Fruit fly (Drosophila melanogaster): ENCODE data around the gene Rrp40.

The Rrp40 gene

dm6 chr2L:1715699-1716333, 12.7 kb upstream of the Rrp40 start, which contains the start of gene frtz (continued):
- TF ChIP-seq CG8388 (GFP tag; optimal IDR thresholded peaks at IDR 0.05) (no peak), CG10209 (GFP tag; optimal IDR thresholded peaks at IDR 0.05) (no peak), ci (GFP tag; IDR thresholded peaks at IDR 0.05) (peak; percentile 41; the same call in 2 of the 3 replicates), CG10565 (GFP tag; optimal IDR thresholded peaks at IDR 0.05) (no peak), BEAF-32 (GFP tag; optimal IDR thresholded peaks at IDR 0.05) (peak; percentile 92), HLH4C (GFP tag; IDR thresholded peaks at IDR 0.05; ENCODE audit: partially characterized antibody) (peak; percentile 63), CG12744 (GFP tag; optimal IDR thresholded peaks at IDR 0.05) (no peak), Dip3 (GFP tag; optimal IDR thresholded peaks at IDR 0.05) (peak; percentile 33), CG10366 (GFP tag; IDR thresholded peaks at IDR 0.05) (no peak), seq (GFP tag; IDR thresholded peaks at IDR 0.05) (no peak), crc (GFP tag; optimal IDR thresholded peaks at IDR 0.05) (no peak), CG14667 (GFP tag; IDR thresholded peaks at IDR 0.05) (no peak), CG4424 (GFP tag; optimal IDR thresholded peaks at IDR 0.05) (no peak), chinmo (GFP tag; IDR thresholded peaks at IDR 0.05; ENCODE audit: partially characterized antibody) (0 out of 4 replicates have a peak, but pooled peaks have one; percentile 42), CG17186 (GFP tag; optimal IDR thresholded peaks at IDR 0.05) (peak; percentile 3), schlank (tag; optimal IDR thresholded peaks at IDR 0.05) (no peak), dati (GFP tag; IDR thresholded peaks at IDR 0.05) (no peak), CG12659 (GFP tag; optimal IDR thresholded peaks at IDR 0.05) (peak; percentile 43), CG33213 (GFP tag; optimal IDR thresholded peaks at IDR 0.05) (peak; percentile 21), CG9437 (GFP tag; optimal IDR thresholded peaks at IDR 0.05) (peak; percentile 100), br (optimal IDR thresholded peaks at IDR 0.05) (no peak), slp2 (GFP tag; optimal IDR thresholded peaks at IDR 0.05) (no peak), sd (tag; optimal IDR thresholded peaks at IDR 0.05) (peak; percentile 87), CG13287 (GFP tag; IDR thresholded peaks at IDR 0.05; ENCODE audit: partially characterized antibody) (peak; percentile 89), amos (GFP tag; IDR thresholded peaks at IDR 0.05; ENCODE audit: partially characterized antibody) (peak; percentile 91; the same call in 1 of the 2 replicates), hbn (GFP tag; IDR thresholded peaks at IDR 0.05; ENCODE audit: partially characterized antibody) (peak; percentile 70), CG31224 (GFP tag; IDR thresholded peaks at IDR 0.05) (no peak), NFAT (GFP tag; IDR thresholded peaks at IDR 0.05) (no peak), ham (GFP tag; IDR thresholded peaks at IDR 0.05) (no peak), BtbVII (GFP tag; optimal IDR thresholded peaks at IDR 0.05) (no peak), Antp (GFP tag; optimal IDR thresholded peaks at IDR 0.05) (no peak), CG11456 (GFP tag; IDR thresholded peaks at IDR 0.05) (no peak), Rfx (GFP tag; IDR thresholded peaks at IDR 0.05) (peak; percentile 54; the same call in 1 of the 2 replicates), Ets97D (GFP tag; optimal IDR thresholded peaks at IDR 0.05) (peak; percentile 46), CG17612 (GFP tag; IDR thresholded peaks at IDR 0.05) (no peak), nerfin-2 (GFP tag; IDR thresholded peaks at IDR 0.05; ENCODE audit: partially characterized antibody) (peak; percentile 49), CG2116 (GFP tag; optimal IDR thresholded peaks at IDR 0.05) (peak; percentile 1), CG12071 (GFP tag; optimal IDR thresholded peaks at IDR 0.05) (no peak), ash1 (GFP tag; optimal IDR thresholded peaks at IDR 0.05) (no peak), CG6683 (GFP tag; optimal IDR thresholded peaks at IDR 0.05) (no peak), CG2202 (tag; optimal IDR thresholded peaks at IDR 0.05) (no peak), Scr (GFP tag; IDR thresholded peaks at IDR 0.05; ENCODE audit: partially characterized antibody) (peak; percentile 78), CG1792 (GFP tag; optimal IDR thresholded peaks at IDR 0.05) (no peak), CG17802 (tag; optimal IDR thresholded peaks at IDR 0.05) (no peak), hb (GFP tag; IDR thresholded peaks at IDR 0.05; ENCODE audit: partially characterized antibody) (peak; percentile 66), CG31365 (tag; optimal IDR thresholded peaks at IDR 0.05) (no peak), Dek (tag; optimal IDR thresholded peaks at IDR 0.05) (peak; percentile 33), Hr39 (optimal IDR thresholded peaks at IDR 0.05) (no peak), lmd (GFP tag; IDR thresholded peaks at IDR 0.05) (no peak), cato (GFP tag; optimal IDR thresholded peaks at IDR 0.05; ENCODE audit: borderline replicate concordance) (no peak)

Data from whole organism, embryonic.